Fruit fly (Drosophila melanogaster): Measurements from ENCODE around the gene ogre.
A peak's percentile ranks its signal among the peaks of the same experiment; 100 is the strongest.

Gene ogre

dm6 chrX:6969364-6970137, 21.6 kb downstream of the ogre start, which contains the start of gene CG4586:
CG4586 (plus strand) TSS chrX:6969918.
- peak; percentile 88 for TF ChIP-seq Hr83 (GFP tag; optimal IDR thresholded peaks at IDR 0.05; ENCODE audit: poor library complexity, severe bottlenecking)
- no peak for TF ChIP-seq Vsx2 (GFP tag; optimal IDR thresholded peaks at IDR 0.05; ENCODE audit: partially characterized antibody)
- TF ChIP-seq usp (GFP tag; optimal IDR thresholded peaks at IDR 0.05) = no peak
- TF ChIP-seq foxo (GFP tag; optimal IDR thresholded peaks at IDR 0.05) = peak; percentile 93 to 95
- peak; percentile 94 for TF ChIP-seq CG32264 (GFP tag; optimal IDR thresholded peaks at IDR 0.05)
- no peak for TF ChIP-seq Hr78 (GFP tag; optimal IDR thresholded peaks at IDR 0.05)
- TF ChIP-seq br (GFP tag; optimal IDR thresholded peaks at IDR 0.05) = peak; percentile 98
- TF ChIP-seq OdsH (GFP tag; optimal IDR thresholded peaks at IDR 0.05) = peak; percentile 95
- TF ChIP-seq Abd-B (GFP tag; optimal IDR thresholded peaks at IDR 0.05) = no peak
- TF ChIP-seq Rel (GFP tag; optimal IDR thresholded peaks at IDR 0.05) = peak; percentile 98
- peak; percentile 77 for TF ChIP-seq Rel (tag; optimal IDR thresholded peaks at IDR 0.05)
- TF ChIP-seq brk (GFP tag; optimal IDR thresholded peaks at IDR 0.05) = peak; percentile 92
- TF ChIP-seq N (GFP tag; optimal IDR thresholded peaks at IDR 0.05) = no peak
- peak; percentile 89 for TF ChIP-seq psq (GFP tag; optimal IDR thresholded peaks at IDR 0.05)
- TF ChIP-seq Hnf4 (GFP tag; optimal IDR thresholded peaks at IDR 0.05) = peak; percentile 95
- peak; percentile 76 for TF ChIP-seq Mio (GFP tag; optimal IDR thresholded peaks at IDR 0.05)
- TF ChIP-seq HLH106 (tag; optimal IDR thresholded peaks at IDR 0.05) = peak; percentile 93
- TF ChIP-seq h (GFP tag; optimal IDR thresholded peaks at IDR 0.05) = peak; percentile 98
- no peak for TF ChIP-seq CrebA (GFP tag; optimal IDR thresholded peaks at IDR 0.05; ENCODE audit: borderline replicate concordance)
- TF ChIP-seq Myc (optimal IDR thresholded peaks at IDR 0.05) = no peak
- TF ChIP-seq ey (GFP tag; optimal IDR thresholded peaks at IDR 0.05) = peak; percentile 95
- TF ChIP-seq CG9705 (GFP tag; optimal IDR thresholded peaks at IDR 0.05) = peak; percentile 77
- TF ChIP-seq sv (GFP tag; optimal IDR thresholded peaks at IDR 0.05) = peak; percentile 89
- no peak for TF ChIP-seq pan (optimal IDR thresholded peaks at IDR 0.05)
- TF ChIP-seq lola (GFP tag; optimal IDR thresholded peaks at IDR 0.05) = no peak
- TF ChIP-seq Sp1 (GFP tag; optimal IDR thresholded peaks at IDR 0.05) = peak; percentile 96
- TF ChIP-seq Dfd (GFP tag; optimal IDR thresholded peaks at IDR 0.05) = no peak
- peak; percentile 72 for TF ChIP-seq GATAd (GFP tag; optimal IDR thresholded peaks at IDR 0.05)
- peak; percentile 4 for TF ChIP-seq jim (GFP tag; optimal IDR thresholded peaks at IDR 0.05)
- TF ChIP-seq dmrt93B (GFP tag; optimal IDR thresholded peaks at IDR 0.05) = peak; percentile 79
- no peak for TF ChIP-seq dl (GFP tag; optimal IDR thresholded peaks at IDR 0.05; ENCODE audit: insufficient read depth in 1 of 2, partially characterized antibody in 2 of 2)
- TF ChIP-seq rgr (GFP tag; optimal IDR thresholded peaks at IDR 0.05) = peak; percentile 96
- peak; percentile 98 for TF ChIP-seq sage (GFP tag; optimal IDR thresholded peaks at IDR 0.05)
- TF ChIP-seq dsf (GFP tag; optimal IDR thresholded peaks at IDR 0.05; ENCODE audit: borderline replicate concordance) = peak; percentile 77
- peak; percentile 91 for TF ChIP-seq woc (GFP tag; optimal IDR thresholded peaks at IDR 0.05)
- TF ChIP-seq Dif (GFP tag; optimal IDR thresholded peaks at IDR 0.05; ENCODE audit: partially characterized antibody) = no peak
- TF ChIP-seq tai (GFP tag; optimal IDR thresholded peaks at IDR 0.05) = no peak
- TF ChIP-seq Jra (GFP tag; optimal IDR thresholded peaks at IDR 0.05) = peak; percentile 88
- peak; percentile 96 for TF ChIP-seq fru (GFP tag; optimal IDR thresholded peaks at IDR 0.05)

dm6 chrX:6968564-6968963, 22.6 kb downstream of the ogre start, which contains the start of gene Setd3:
Setd3 (minus strand) TSS chrX:6968750.
- TF ChIP-seq br (GFP tag; optimal IDR thresholded peaks at IDR 0.05) = no peak
- TF ChIP-seq CG32264 (GFP tag; optimal IDR thresholded peaks at IDR 0.05) = no peak
- no peak for TF ChIP-seq usp (GFP tag; optimal IDR thresholded peaks at IDR 0.05)
- TF ChIP-seq Myc (optimal IDR thresholded peaks at IDR 0.05) = no peak
- no peak for TF ChIP-seq jim (GFP tag; optimal IDR thresholded peaks at IDR 0.05)
- no peak for TF ChIP-seq Hr78 (GFP tag; optimal IDR thresholded peaks at IDR 0.05)
- no peak for TF ChIP-seq h (GFP tag; optimal IDR thresholded peaks at IDR 0.05)
